Fruit fly (Drosophila melanogaster) whole organism, pupa: ENCODE measurements around the gene Rtnl1.

Experiments used
- CG12605 ChIP-seq: fragments of 200-800 bp; sonication (Bioruptor generic); IDR thresholded peaks from 2 replicates; pipeline ENCODE4 v1.3.6; 2022; ENCODE audit warnings: missing biosample characterization, missing genetic modification characterization
- CG17806 ChIP-seq: fragments of 200-800 bp; sonication (Bioruptor generic); optimal IDR thresholded peaks from 2 replicates; lab custom pipeline; 2018; ENCODE audit warnings: missing biosample characterization, mild to moderate bottlenecking, missing genetic modification characterization, moderate library complexity
- CG32121 ChIP-seq: fragments of 200-800 bp; sonication (Bioruptor generic); IDR thresholded peaks from 2 replicates; pipeline ENCODE4 v1.3.6; 2022; ENCODE audit warnings: missing biosample characterization, missing genetic modification characterization
- CG9948 ChIP-seq: fragments of 200-800 bp; sonication (Bioruptor generic); optimal IDR thresholded peaks from 2 replicates; lab custom pipeline; 2018; ENCODE audit warnings: missing biosample characterization, mild to moderate bottlenecking, missing genetic modification characterization, moderate library complexity
- D1 ChIP-seq: fragments of 200-800 bp; sonication (Bioruptor generic); optimal IDR thresholded peaks from 2 replicates; lab custom pipeline; 2018; ENCODE audit warnings: missing biosample characterization, mild to moderate bottlenecking, missing genetic modification characterization, moderate library complexity
- EcR ChIP-seq: fragments of 200-800 bp; sonication (Bioruptor generic); optimal IDR thresholded peaks from 3 replicates; lab custom pipeline; 2019; ENCODE audit warnings: missing biosample characterization, missing genetic modification characterization, mild to moderate bottlenecking, moderate library complexity, missing genetic modification reagents
- Pif1A ChIP-seq: fragments of 200-800 bp; sonication (Bioruptor generic); optimal IDR thresholded peaks from 3 replicates; lab custom pipeline; 2016; ENCODE audit warnings: missing biosample characterization, missing genetic modification characterization
- Pif1B ChIP-seq: fragments of 200-800 bp; sonication (Bioruptor generic); optimal IDR thresholded peaks from 3 replicates; lab custom pipeline; 2016; ENCODE audit warnings: missing biosample characterization, missing genetic modification characterization
- Snoo ChIP-seq: fragments of 200-800 bp; sonication (Bioruptor generic); optimal IDR thresholded peaks from 3 replicates; lab custom pipeline; 2017; ENCODE audit warnings: missing biosample characterization, mild to moderate bottlenecking, missing genetic modification characterization, inconsistent platforms
- fd96Ca ChIP-seq: fragments of 200-800 bp; sonication (Bioruptor generic); IDR thresholded peaks from 3 replicates; pipeline ENCODE4 v1.3.6; 2022; ENCODE audit warnings: missing biosample characterization, missing genetic modification characterization
- gl ChIP-seq: fragments of 200-800 bp; sonication (Bioruptor generic); optimal IDR thresholded peaks from 2 replicates; lab custom pipeline; 2018; ENCODE audit warnings: missing biosample characterization, mild to moderate bottlenecking, missing genetic modification characterization

DNA sequence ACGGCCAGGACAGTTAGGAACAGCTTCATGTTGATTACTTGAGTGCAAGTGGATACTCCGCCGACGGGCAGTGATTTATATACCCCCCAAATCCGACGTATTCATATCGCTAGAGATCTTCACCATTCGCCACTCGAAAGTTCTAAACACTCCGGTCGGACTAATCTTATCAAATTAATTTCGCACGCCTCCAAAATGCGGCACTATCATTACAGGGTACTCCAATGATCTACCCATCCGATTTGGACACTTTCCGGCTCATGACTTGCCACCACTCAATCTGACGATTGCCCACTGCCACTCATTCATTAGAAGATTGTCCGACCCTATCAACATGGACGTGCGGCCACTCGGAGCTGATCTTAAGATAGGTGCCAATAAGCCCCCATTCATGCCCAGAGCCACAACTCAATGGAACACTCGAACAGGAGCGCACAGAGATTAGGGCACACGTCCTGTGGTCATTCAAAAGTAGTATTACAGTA, 56.4 kb downstream of the Rtnl1 start, which contains the start of gene Jon25Bii:
- TF ChIP-seq Snoo (tag; lab: Kevin White, UChicago) (no peak), CG32121 (GFP tag; lab: Robert Waterston, UW) (no peak), Pif1A (GFP tag; lab: Kevin White, UChicago) (no peak), CG9948 (no peak), fd96Ca (GFP tag; lab: Robert Waterston, UW) (no peak), Pif1B (GFP tag; lab: Kevin White, UChicago) (no peak), CG12605 (GFP tag; lab: Robert Waterston, UW) (no peak), gl (tag; lab: Kevin White, UChicago) (no peak), EcR (GFP tag; lab: Kevin White, UChicago) (no peak), CG17806 (tag; lab: Kevin White, UChicago) (no peak), D1 (no peak)
